Fruit fly (Drosophila melanogaster) S2 (cell line): ENCODE measurements around the gene CG15456.

Source experiments
- CG8478 ChIP-seq: fragments of >200 bp; optimal IDR thresholded peaks from 2 replicates; lab custom pipeline; 2018
- CTCF ChIP-seq, 2 experiments: fragments of >200 bp; optimal IDR thresholded peaks; 2 replicates each; lab custom pipeline; 2018

- TF ChIP-seq CG8478 (lab: Kevin White, UChicago) (no peak), CTCF (optimal IDR thresholded peaks at IDR 0.05; lab: Kevin White, UChicago) (no peak)
Observed at dm6 chrX:20413481-20413880, 13.4 kb downstream of the CG15456 start, which contains the start of gene CG15459.
